Worm (Caenorhabditis elegans) whole organism, young adult: ENCODE results near the gene sbsp-1.

Experiments
- F49E8.2 ChIP-seq: sonication (generic microtip); optimal IDR thresholded peaks from 3 replicates; lab custom pipeline; 2017; ENCODE audit warnings: missing genetic modification characterization, mild to moderate bottlenecking, missing compliant biosample characterization, antibody characterized with exemption, moderate library complexity; ENCODE audit not compliant: insufficient read depth
- F52B5.7 ChIP-seq: sonication (generic microtip); optimal IDR thresholded peaks from 2 replicates; lab custom pipeline; 2016; ENCODE audit warnings: mild to moderate bottlenecking, missing genetic modification characterization, missing compliant biosample characterization
- athp-1 ChIP-seq: sonication (generic microtip); optimal IDR thresholded peaks from 2 replicates; lab custom pipeline; 2017; ENCODE audit warnings: mild to moderate bottlenecking, missing genetic modification characterization, missing compliant biosample characterization
- lin-26 ChIP-seq: fragments of 200-800 bp; sonication (Bioruptor generic); IDR thresholded peaks from 2 replicates; pipeline ENCODE4 v1.3.6; 2022; ENCODE audit warnings: missing genetic modification reagents, missing genetic modification characterization, missing compliant biosample characterization
- nhr-80 ChIP-seq: sonication (generic microtip); optimal IDR thresholded peaks from 2 replicates; lab custom pipeline; 2016; ENCODE audit warnings: missing genetic modification characterization, missing compliant biosample characterization
- unc-130 ChIP-seq: sonication (generic microtip); optimal IDR thresholded peaks from 2 replicates; lab custom pipeline; 2016; ENCODE audit warnings: missing genetic modification reagents, missing genetic modification characterization, missing compliant biosample characterization

DNA sequence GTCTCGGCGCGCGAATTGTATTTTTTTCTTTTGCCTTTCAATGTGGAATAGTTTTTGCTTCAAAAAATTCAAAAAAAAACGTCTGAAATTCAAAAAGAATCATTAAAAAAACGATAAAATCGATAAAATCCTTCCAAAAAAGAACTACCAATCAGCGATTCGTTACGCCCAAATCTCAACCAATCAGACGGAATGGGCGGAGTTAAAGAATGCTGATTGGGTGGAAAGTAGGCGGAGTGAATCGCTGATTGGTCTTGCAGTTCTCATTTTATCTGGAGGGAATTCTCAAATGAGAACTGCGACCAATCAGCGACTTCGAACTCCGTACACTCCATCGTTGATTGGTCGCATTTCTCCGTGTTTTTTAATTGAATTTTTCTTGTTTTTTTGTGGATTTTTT, 27.6 kb upstream of the sbsp-1 start:
- TF ChIP-seq athp-1 (tag; lab: Kevin White, UChicago) (no peak), F49E8.2 (no peak), lin-26 (GFP tag; lab: Robert Waterston, UW) (no peak), unc-130 (no peak), F52B5.7 (tag; lab: Kevin White, UChicago) (no peak), nhr-80 (tag; lab: Kevin White, UChicago) (no peak)
